Fruit fly (Drosophila melanogaster) whole organism, embryonic: Measurements from ENCODE around the gene CG1161.

Experiments used
- CG16779 ChIP-seq: fragments of 200-800 bp; sonication (Bioruptor generic); IDR thresholded peaks from 2 replicates; pipeline ENCODE4 v1.3.6; 2022; ENCODE audit warnings: missing biosample characterization, missing genetic modification characterization
- CG2129 ChIP-seq: fragments of 200-800 bp; sonication (Bioruptor generic); IDR thresholded peaks from 2 replicates; pipeline ENCODE4 v1.3.6; 2022; ENCODE audit warnings: missing biosample characterization, missing genetic modification characterization; ENCODE audit not compliant: partially characterized antibody
- CkIIα-i1 ChIP-seq: fragments of 200-800 bp; sonication (Bioruptor generic); IDR thresholded peaks from 2 replicates; pipeline ENCODE4 v1.3.6; 2022; ENCODE audit warnings: missing biosample characterization, missing genetic modification characterization
- Dbx ChIP-seq: fragments of 200-800 bp; sonication (Bioruptor generic); IDR thresholded peaks from 3 replicates; pipeline ENCODE4 v1.3.6; 2022; ENCODE audit warnings: missing biosample characterization, missing genetic modification characterization
- Jarid2 ChIP-seq: fragments of 200-800 bp; sonication (Bioruptor generic); optimal IDR thresholded peaks from 3 replicates; lab custom pipeline; 2017; ENCODE audit warnings: mild to moderate bottlenecking, missing biosample characterization, missing genetic modification reagents, missing genetic modification characterization
- Kr ChIP-seq: fragments of 200-800 bp; sonication (Bioruptor generic); optimal IDR thresholded peaks from 2 replicates; lab custom pipeline; 2017; ENCODE audit warnings: missing biosample characterization, mild to moderate bottlenecking, missing genetic modification characterization
- Lhr ChIP-seq: fragments of 200-800 bp; sonication (Bioruptor generic); optimal IDR thresholded peaks from 3 replicates; lab custom pipeline; 2017; ENCODE audit warnings: mild to moderate bottlenecking, missing biosample characterization, missing genetic modification reagents, missing genetic modification characterization
- Lpt ChIP-seq: fragments of >200 bp; optimal IDR thresholded peaks from 2 replicates; lab custom pipeline; 2018; ENCODE audit warnings: missing biosample characterization, missing genetic modification characterization
- danr ChIP-seq: fragments of 200-800 bp; sonication (Bioruptor generic); IDR thresholded peaks from 2 replicates; pipeline ENCODE4 v1.3.6; 2022; ENCODE audit warnings: missing biosample characterization, missing genetic modification characterization

DNA sequence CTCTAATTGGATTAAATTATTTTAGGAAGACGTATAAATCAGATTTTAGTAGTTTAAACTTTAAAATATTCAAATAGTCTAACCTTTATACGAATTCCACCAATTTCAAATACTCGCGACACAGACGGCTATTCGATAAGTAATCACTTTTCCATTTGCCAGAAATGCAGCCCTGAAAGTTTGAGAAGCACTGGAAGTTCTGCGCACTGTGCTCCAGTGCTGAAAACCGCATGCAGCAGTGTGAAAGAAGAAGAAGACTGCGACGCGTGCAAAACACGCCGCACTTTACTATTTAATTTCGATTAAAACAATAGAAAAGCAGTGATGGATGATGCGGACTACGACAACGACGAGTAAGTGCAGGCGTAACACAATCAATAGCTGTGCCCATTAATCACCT, 16.7 kb downstream of the CG1161 start, which contains the start of gene Polr2F:
- no peak for TF ChIP-seq Lpt (GFP tag; lab: Kevin White, UChicago)
- peak; percentile 84 for TF ChIP-seq Lhr (GFP tag; lab: Kevin White, UChicago)
- TF ChIP-seq CG16779 (GFP tag; lab: Robert Waterston, UW), result peak; percentile 87
- TF ChIP-seq Jarid2 (GFP tag; lab: Kevin White, UChicago), result peak; percentile 36
- no peak for TF ChIP-seq CkIIα-i1 (GFP tag; lab: Robert Waterston, UW)
- TF ChIP-seq CG2129 (GFP tag; lab: Robert Waterston, UW), result no peak
- TF ChIP-seq Dbx (GFP tag; lab: Robert Waterston, UW), result peak; percentile 94
- no peak for TF ChIP-seq Kr (GFP tag; lab: Kevin White, UChicago)
- TF ChIP-seq danr, result peak; percentile 47; the same call in 1 of the 2 replicates
